Worm (Caenorhabditis elegans) whole organism, young adult: ENCODE data around the gene best-12.
A peak's percentile ranks its signal among the peaks of the same experiment; 100 is the strongest.

Experiments used
- B0336.3 ChIP-seq: fragments of 200-800 bp; sonication (Bioruptor generic); IDR thresholded peaks from 2 replicates; pipeline ENCODE4 v1.3.6; 2022; ENCODE audit warnings: missing genetic modification characterization, missing compliant biosample characterization
- C17E4.6 ChIP-seq: fragments of 200-800 bp; sonication (Bioruptor generic); IDR thresholded peaks from 2 replicates; pipeline ENCODE4 v1.3.6; 2022; ENCODE audit warnings: missing genetic modification reagents, missing genetic modification characterization, missing compliant biosample characterization
- K11D2.4 ChIP-seq: fragments of 200-800 bp; sonication (Bioruptor generic); IDR thresholded peaks from 2 replicates; pipeline ENCODE4 v1.3.6; 2022; ENCODE audit warnings: missing genetic modification reagents, missing genetic modification characterization, missing compliant biosample characterization
- ama-1 ChIP-seq, 3 experiments: fragments of 150-350 bp in 1 of 3; sonication (generic microtip) in 2 of 3; optimal IDR thresholded peaks; 2 replicates each; lab custom pipeline; 2014 to 2018; ENCODE audit warnings: missing biosample characterization in 2 of 3, missing genetic modification characterization in 2 of 3, missing genetic modification reagents in 2 of 3
- dox-1 ChIP-seq: fragments of 200-800 bp; sonication (Bioruptor generic); IDR thresholded peaks from 2 replicates; pipeline ENCODE4 v1.3.6; 2022; ENCODE audit warnings: missing genetic modification reagents, missing genetic modification characterization, missing compliant biosample characterization
- efl-1 ChIP-seq: fragments of 150-350 bp; optimal IDR thresholded peaks from 2 replicates; lab custom pipeline; 2014; ENCODE audit warnings: missing biosample characterization, missing genetic modification reagents, missing genetic modification characterization
- nfyb-1 ChIP-seq: fragments of 200-800 bp; sonication (Bioruptor generic); IDR thresholded peaks from 2 replicates; pipeline ENCODE4 v1.3.6; 2022; ENCODE audit warnings: missing genetic modification reagents, missing genetic modification characterization, missing compliant biosample characterization
- repo-1 ChIP-seq: sonication (generic microtip); optimal IDR thresholded peaks from 2 replicates; lab custom pipeline; 2017; ENCODE audit warnings: mild to moderate bottlenecking, missing genetic modification characterization, missing compliant biosample characterization
- tlf-1 ChIP-seq: fragments of 200-800 bp; sonication (Bioruptor generic); optimal IDR thresholded peaks from 2 replicates; lab custom pipeline; 2018; ENCODE audit warnings: mild to moderate bottlenecking, missing genetic modification characterization, missing compliant biosample characterization

DNA sequence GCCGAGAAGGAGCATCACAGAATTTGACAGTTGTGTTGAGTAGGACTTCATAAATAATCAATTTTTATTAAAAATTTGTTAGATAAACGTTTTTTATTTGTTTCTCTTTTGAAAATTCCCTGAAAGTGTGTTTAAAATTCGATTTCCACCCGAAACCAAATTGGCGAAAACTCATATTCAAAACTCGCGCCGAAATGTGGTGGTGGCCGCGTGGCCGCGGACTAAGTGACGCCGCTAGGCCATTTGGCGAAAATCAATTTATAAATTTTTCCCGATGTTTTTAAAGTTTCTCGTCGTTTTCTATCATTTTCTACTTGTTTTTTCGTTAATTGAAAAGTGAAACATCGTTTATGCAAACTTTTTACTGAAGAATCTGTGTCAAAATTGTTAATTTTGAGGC, 26.7 kb upstream of the best-12 start:
- no peak for TF ChIP-seq tlf-1 (GFP tag; lab: Kevin White, UChicago)
- TF ChIP-seq B0336.3, result no peak
- TF ChIP-seq dox-1 (GFP tag; lab: Robert Waterston, UW), result 0 out of 2 replicates have a peak, but pooled peaks have one; percentile 26
- no peak for TF ChIP-seq ama-1 (optimal IDR thresholded peaks at IDR 0.05; lab: Kevin White, UChicago)
- no peak for TF ChIP-seq ama-1 (GFP tag; optimal IDR thresholded peaks at IDR 0.05; lab: Kevin White, UChicago)
- TF ChIP-seq repo-1 (tag; lab: Kevin White, UChicago), result no peak
- TF ChIP-seq nfyb-1 (GFP tag; lab: Robert Waterston, UW), result no peak
- peak; percentile 59 for TF ChIP-seq efl-1
- no peak for TF ChIP-seq K11D2.4 (GFP tag; lab: Robert Waterston, UW)
- no peak for TF ChIP-seq C17E4.6 (GFP tag; lab: Robert Waterston, UW)
